Worm (Caenorhabditis elegans) whole organism, L4 larva: Measurements from ENCODE around the gene str-39.

Experiments used
- R02D3.7 ChIP-seq: fragments of 150-350 bp; sonication (generic microtip); optimal IDR thresholded peaks from 3 replicates; lab custom pipeline; 2014; ENCODE audit warnings: missing biosample characterization, missing genetic modification characterization
- T20F7.1 ChIP-seq: fragments of 200-800 bp; sonication (Bioruptor generic); optimal IDR thresholded peaks from 2 replicates; lab custom pipeline; 2018; ENCODE audit warnings: mild to moderate bottlenecking, missing genetic modification characterization, missing compliant biosample characterization
- T26A8.4 ChIP-seq: fragments of 200-800 bp; sonication (Bioruptor generic); IDR thresholded peaks from 2 replicates; pipeline ENCODE4 v1.3.6; 2022; ENCODE audit warnings: missing genetic modification characterization, missing compliant biosample characterization
- Y5F2A.4 ChIP-seq: fragments of 200-800 bp; sonication (Bioruptor generic); optimal IDR thresholded peaks from 2 replicates; lab custom pipeline; 2018; ENCODE audit warnings: mild to moderate bottlenecking, missing genetic modification characterization, missing compliant biosample characterization
- ama-1 ChIP-seq: fragments of 150-350 bp; optimal IDR thresholded peaks from 2 replicates; lab custom pipeline; 2014; ENCODE audit warnings: inconsistent platforms, mixed read lengths
- ceh-44 ChIP-seq: fragments of 200-800 bp; sonication (Bioruptor generic); IDR thresholded peaks from 2 replicates; pipeline ENCODE4 v1.3.6; 2022; ENCODE audit warnings: missing genetic modification reagents, missing genetic modification characterization, missing compliant biosample characterization
- ceh-82 ChIP-seq: sonication (generic microtip); optimal IDR thresholded peaks from 2 replicates; lab custom pipeline; 2017; ENCODE audit warnings: missing biosample characterization, missing genetic modification characterization
- ces-1 ChIP-seq: fragments of 150-350 bp; sonication (generic microtip); optimal IDR thresholded peaks from 4 replicates; lab custom pipeline; 2014; ENCODE audit warnings: missing biosample characterization, missing genetic modification reagents, missing genetic modification characterization
- daf-16 ChIP-seq, 3 experiments: sonication (generic microtip); optimal IDR thresholded peaks; 2 replicates each; lab custom pipeline; 2016 to 2017; ENCODE audit warnings: missing genetic modification characterization in 3 of 3, missing genetic modification reagents in 3 of 3, mild to moderate bottlenecking in 2 of 3, missing compliant biosample characterization in 2 of 3, missing biosample characterization in 1 of 3, moderate library complexity in 1 of 3
- daf-19 ChIP-seq: fragments of 200-800 bp; sonication (Bioruptor generic); conservative IDR thresholded peaks from 2 replicates; pipeline ENCODE4 v1.3.6; 2022; ENCODE audit warnings: missing genetic modification characterization, missing compliant biosample characterization
- dmd-6 ChIP-seq: fragments of 200-800 bp; sonication (Bioruptor generic); IDR thresholded peaks from 2 replicates; pipeline ENCODE4 v1.3.6; 2022; ENCODE audit warnings: missing genetic modification reagents, missing genetic modification characterization, missing compliant biosample characterization
- duxl-1 ChIP-seq: sonication (generic microtip); optimal IDR thresholded peaks from 2 replicates; lab custom pipeline; 2016; ENCODE audit warnings: mild to moderate bottlenecking, missing genetic modification characterization, moderate library complexity, missing compliant biosample characterization; ENCODE audit not compliant: poor library complexity
- hlh-11 ChIP-seq: fragments of 200-800 bp; sonication (Bioruptor generic); optimal IDR thresholded peaks from 2 replicates; lab custom pipeline; 2018; ENCODE audit warnings: mild to moderate bottlenecking, missing genetic modification characterization, missing compliant biosample characterization
- lin-29 ChIP-seq: fragments of 200-800 bp; sonication (Bioruptor generic); IDR thresholded peaks from 2 replicates; pipeline ENCODE4 v1.3.6; 2022; ENCODE audit warnings: missing genetic modification reagents, missing genetic modification characterization, missing compliant biosample characterization
- lsy-2 ChIP-seq, 2 experiments: fragments of 150-350 bp in 1 of 2; sonication (generic microtip) in 1 of 2; optimal IDR thresholded peaks; 2 replicates each; lab custom pipeline; 2014 to 2017; ENCODE audit warnings: missing biosample characterization in 2 of 2, missing genetic modification characterization in 2 of 2
- mdl-1 ChIP-seq, 2 experiments: fragments of 150-350 bp in 1 of 2; sonication (generic microtip) in 1 of 2; optimal IDR thresholded peaks; 2 replicates each; lab custom pipeline; 2014 to 2017; ENCODE audit warnings: missing biosample characterization in 2 of 2, missing genetic modification characterization in 2 of 2
- mdt-29 ChIP-seq: fragments of 200-800 bp; sonication (Bioruptor generic); IDR thresholded peaks from 2 replicates; pipeline ENCODE4 v1.3.6; 2022; ENCODE audit warnings: missing genetic modification reagents, missing genetic modification characterization, missing compliant biosample characterization
- mep-1 ChIP-seq: fragments of 150-350 bp; sonication (generic microtip); optimal IDR thresholded peaks from 3 replicates; lab custom pipeline; 2014; ENCODE audit warnings: missing biosample characterization, missing genetic modification characterization
- mxl-2 ChIP-seq: fragments of 200-800 bp; sonication (Bioruptor generic); conservative IDR thresholded peaks from 2 replicates; pipeline ENCODE4 v1.3.6; 2022; ENCODE audit warnings: missing genetic modification reagents, missing genetic modification characterization, missing compliant biosample characterization
- nhr-11 ChIP-seq: fragments of 150-350 bp; optimal IDR thresholded peaks from 2 replicates; lab custom pipeline; 2014; ENCODE audit warnings: missing biosample characterization, missing genetic modification characterization
- nhr-237 ChIP-seq: sonication (generic microtip); optimal IDR thresholded peaks from 2 replicates; lab custom pipeline; 2017; ENCODE audit warnings: missing biosample characterization, missing genetic modification characterization
- nhr-28 ChIP-seq: fragments of 150-350 bp; optimal IDR thresholded peaks from 2 replicates; lab custom pipeline; 2014; ENCODE audit warnings: missing biosample characterization, missing genetic modification characterization
- nhr-41 ChIP-seq: fragments of 200-800 bp; sonication (Bioruptor generic); IDR thresholded peaks from 2 replicates; pipeline ENCODE4 v1.3.6; 2022; ENCODE audit warnings: missing genetic modification reagents, missing genetic modification characterization, missing compliant biosample characterization
- pqm-1 ChIP-seq: sonication (generic microtip); optimal IDR thresholded peaks from 2 replicates; lab custom pipeline; 2017; ENCODE audit warnings: missing biosample characterization, missing genetic modification characterization
- snpc-1.2 ChIP-seq: fragments of 200-800 bp; sonication (Bioruptor generic); IDR thresholded peaks from 2 replicates; pipeline ENCODE4 v1.3.6; 2022; ENCODE audit warnings: missing genetic modification reagents, missing genetic modification characterization, missing compliant biosample characterization
- spr-3 ChIP-seq: fragments of 200-800 bp; sonication (Bioruptor generic); optimal IDR thresholded peaks from 2 replicates; lab custom pipeline; 2018; ENCODE audit warnings: mild to moderate bottlenecking, missing genetic modification characterization, missing compliant biosample characterization
- tra-1 ChIP-seq: fragments of 200-800 bp; sonication (Bioruptor generic); IDR thresholded peaks from 2 replicates; pipeline ENCODE4 v1.3.6; 2022; ENCODE audit warnings: missing genetic modification reagents, missing genetic modification characterization, missing compliant biosample characterization
- unc-62 ChIP-seq, 3 experiments: fragments of 150-350 bp in 1 of 3; sonication (generic microtip); optimal IDR thresholded peaks in 2 of 3; peaks in 1 of 3; 1 replicate in 1 of 3; 2 replicates in 2 of 3; lab custom pipeline; 2014 to 2017; ENCODE audit warnings: missing biosample characterization in 3 of 3, missing genetic modification characterization in 3 of 3, missing genetic modification reagents in 3 of 3, missing genotype in 1 of 3
- zip-11 ChIP-seq: fragments of 200-800 bp; sonication (Bioruptor generic); IDR thresholded peaks from 2 replicates; pipeline ENCODE4 v1.3.6; 2022; ENCODE audit warnings: missing genetic modification characterization, missing compliant biosample characterization
- ztf-11 ChIP-seq: fragments of 150-350 bp; optimal IDR thresholded peaks from 2 replicates; lab custom pipeline; 2014; ENCODE audit warnings: missing biosample characterization, missing genetic modification characterization

The str-39 gene

DNA sequence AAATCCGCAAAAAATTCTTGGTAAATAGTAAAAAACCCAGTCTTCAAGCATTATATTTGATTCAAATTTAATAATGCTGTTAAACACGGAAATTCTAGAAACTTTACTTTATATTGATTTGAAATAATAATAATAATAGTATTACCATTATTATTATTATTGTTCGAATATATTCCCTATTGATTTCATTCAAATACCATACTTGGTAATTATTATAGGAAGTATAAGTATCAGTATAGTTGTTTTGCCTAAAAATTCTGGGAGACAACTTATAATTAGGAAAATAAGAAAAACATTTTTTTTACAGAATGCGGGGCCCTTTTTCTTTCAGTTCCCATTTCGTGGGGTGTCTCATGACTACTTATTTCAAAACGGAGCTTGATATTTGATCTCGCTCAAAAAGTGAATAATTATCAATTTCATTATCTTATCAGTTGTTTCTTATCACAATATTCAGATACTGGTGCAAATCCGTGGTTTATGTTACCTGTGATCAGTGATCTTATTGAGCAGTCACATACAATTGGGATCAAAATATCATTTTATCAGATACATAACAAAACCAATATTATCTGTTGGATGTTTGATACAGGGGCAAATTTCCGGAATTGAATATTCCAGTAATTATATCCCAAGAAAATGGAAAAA, 31.3 kb downstream of the str-39 start, which contains the start of gene srj-49:
Gene srj-49 (minus strand): TSS at position 51 of the 648 bp plus-strand sequence.
- peak; percentile 68 for TF ChIP-seq nhr-28 (tag; lab: Kevin White, UChicago)
- TF ChIP-seq duxl-1, result no peak
- TF ChIP-seq zip-11, result no peak
- TF ChIP-seq daf-19 (GFP tag; lab: Robert Waterston, UW), result no peak
- TF ChIP-seq nhr-237, result no peak
- peak; percentile 91 for TF ChIP-seq dmd-6
- no peak for TF ChIP-seq mdl-1 (tag; optimal IDR thresholded peaks at IDR 0.05; lab: Kevin White, UChicago)
- TF ChIP-seq R02D3.7, result no peak
- no peak for TF ChIP-seq lsy-2 (tag; optimal IDR thresholded peaks at IDR 0.05; lab: Kevin White, UChicago)
- TF ChIP-seq daf-16 (GFP tag; optimal IDR thresholded peaks at IDR 0.05; lab: Kevin White, UChicago), result no peak
- TF ChIP-seq daf-16 (tag; optimal IDR thresholded peaks at IDR 0.05; lab: Kevin White, UChicago), result peak; percentile 56
- peak; percentile 74 for TF ChIP-seq pqm-1 (tag; lab: Kevin White, UChicago)
- TF ChIP-seq tra-1 (GFP tag; lab: Robert Waterston, UW), result no peak
- TF ChIP-seq spr-3 (GFP tag; lab: Kevin White, UChicago), result no peak
- TF ChIP-seq nhr-41 (GFP tag; lab: Robert Waterston, UW), result no peak

DNA sequence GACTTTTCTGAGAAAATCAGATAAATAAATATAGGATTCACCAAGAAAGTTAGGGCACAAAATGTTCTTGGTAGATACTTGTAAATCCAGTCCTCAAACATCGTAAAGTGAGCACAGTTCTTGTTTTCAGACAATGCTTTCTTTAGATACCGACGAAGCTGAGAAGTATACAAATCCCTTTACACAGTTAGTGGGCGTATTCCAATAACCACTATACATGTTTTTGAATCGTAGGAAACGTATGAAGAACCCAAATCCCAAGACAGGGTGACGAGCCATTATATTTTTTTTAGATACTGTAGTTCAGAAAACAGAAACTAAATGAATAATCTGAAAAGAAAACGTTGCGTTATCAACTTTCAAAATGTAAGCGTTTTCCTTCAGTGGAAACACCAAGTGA, 33.9 kb downstream of the str-39 start, which contains the start of gene srj-44:
Gene srj-44 (minus strand): TSS at position 101 of the 400 bp plus-strand sequence.
- TF ChIP-seq spr-3 (GFP tag; lab: Kevin White, UChicago) (no peak), ces-1 (GFP tag; lab: Kevin White, UChicago) (no peak), mdt-29 (no peak), ztf-11 (tag; lab: Kevin White, UChicago) (no peak), ceh-44 (GFP tag; lab: Robert Waterston, UW) (no peak), T26A8.4 (GFP tag; lab: Robert Waterston, UW) (no peak)
- TF ChIP-seq, all 104 proteins: peak for 0

- TF ChIP-seq mxl-2 (GFP tag; lab: Robert Waterston, UW), result no peak
Measured at ce11 chrV:2836501-2836900, 43.2 kb downstream of the str-39 start, which contains the start of gene srj-45. Gene srj-45 (minus strand): TSS chrV:2836601.

DNA sequence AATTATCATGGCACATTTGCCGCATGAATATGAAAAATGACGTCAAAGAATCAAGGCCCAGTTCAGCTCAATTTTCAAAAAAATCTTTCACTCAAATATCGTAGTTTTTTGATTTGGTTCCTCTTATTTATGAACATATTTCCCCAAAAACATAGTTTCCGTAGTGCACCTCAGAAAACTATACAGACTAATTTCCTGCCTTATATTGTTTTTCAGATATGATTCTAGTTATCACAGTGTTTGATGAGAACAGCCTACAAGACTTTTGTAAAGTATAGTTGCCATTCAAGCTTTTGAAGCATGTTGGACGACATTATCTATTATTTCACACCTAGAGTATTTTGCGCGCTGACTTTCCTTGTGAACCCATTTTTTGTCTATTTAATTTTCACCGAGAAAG, 47.0 kb downstream of the str-39 start, which contains the start of gene srj-50:
Gene srj-50 (plus strand): TSS at position 301 of the 400 bp plus-strand sequence.
- no peak for TF ChIP-seq hlh-11
- TF ChIP-seq spr-3 (GFP tag; lab: Kevin White, UChicago), result no peak
- TF ChIP-seq T20F7.1, result no peak
- TF ChIP-seq tra-1 (GFP tag; lab: Robert Waterston, UW), result no peak
- TF ChIP-seq ceh-82 (tag; lab: Kevin White, UChicago), result no peak
- no peak for TF ChIP-seq mep-1 (tag; lab: Kevin White, UChicago)
- no peak for TF ChIP-seq lin-29 (GFP tag; lab: Robert Waterston, UW)
- no peak for TF ChIP-seq ama-1 (lab: Kevin White, UChicago)
- no peak for TF ChIP-seq Y5F2A.4 (GFP tag; lab: Kevin White, UChicago)
- TF ChIP-seq ceh-44 (GFP tag; lab: Robert Waterston, UW), result no peak
- TF ChIP-seq R02D3.7, result no peak
- no peak for TF ChIP-seq snpc-1.2 (GFP tag; lab: Robert Waterston, UW)
- no peak for TF ChIP-seq pqm-1 (tag; lab: Kevin White, UChicago)
- no peak for TF ChIP-seq nhr-11 (tag; lab: Kevin White, UChicago)
- no peak for TF ChIP-seq zip-11
- TF ChIP-seq dmd-6, result no peak
- TF ChIP-seq daf-16 (GFP tag; optimal IDR thresholded peaks at IDR 0.05; lab: Kevin White, UChicago), result no peak
- no peak for TF ChIP-seq daf-16 (tag; optimal IDR thresholded peaks at IDR 0.05; lab: Kevin White, UChicago)

- TF ChIP-seq unc-62 (GFP tag; optimal IDR thresholded peaks at IDR 0.05 in 1 of 2; lab: Kevin White, UChicago), result peak in 1 of 2 experiments; percentile 90
- no peak for TF ChIP-seq unc-62 (tag; optimal IDR thresholded peaks at IDR 0.05; lab: Kevin White, UChicago)
- TF ChIP-seq ama-1 (lab: Kevin White, UChicago), result no peak
- TF ChIP-seq, all 104 proteins: peak for 1
Measured at ce11 chrV:2830817-2831216, 48.9 kb downstream of the str-39 start, which contains the start of gene srw-2. Gene srw-2 (plus strand): TSS chrV:2830878.
